Fruit fly (Drosophila melanogaster): Measurements from ENCODE around the gene Amnionless.

Gene Amnionless

dm6 chr2L:286421-286820 lies 2.5 kb downstream of the Amnionless start (continued):
- TF ChIP-seq Bteb2 (GFP tag; optimal IDR thresholded peaks at IDR 0.05) (peak; percentile 53), CG16863 (GFP tag; optimal IDR thresholded peaks at IDR 0.05) (no peak), MESR4 (GFP tag; optimal IDR thresholded peaks at IDR 0.05) (peak; percentile 22), gro (GFP tag; optimal IDR thresholded peaks at IDR 0.05) (peak; percentile 78), Sox100B (GFP tag; optimal IDR thresholded peaks at IDR 0.05) (no peak), HLH4C (GFP tag; IDR thresholded peaks at IDR 0.05; ENCODE audit: partially characterized antibody) (no peak), repo (GFP tag; optimal IDR thresholded peaks at IDR 0.05) (peak; percentile 22), Atf-2 (GFP tag; optimal IDR thresholded peaks at IDR 0.05) (peak; percentile 28), gce (GFP tag; IDR thresholded peaks at IDR 0.05) (peak; percentile 11; the same call in 1 of the 3 replicates), da (GFP tag; optimal IDR thresholded peaks at IDR 0.05) (peak; percentile 37), hb (GFP tag; IDR thresholded peaks at IDR 0.05; ENCODE audit: partially characterized antibody) (no peak), dmrt99B (tag; optimal IDR thresholded peaks at IDR 0.05) (peak; percentile 65), CG11398 (GFP tag; optimal IDR thresholded peaks at IDR 0.05) (peak; percentile 44), Mrtf (GFP tag; IDR thresholded peaks at IDR 0.05) (peak; percentile 71; the same call in 2 of the 3 replicates), BtbVII (GFP tag; optimal IDR thresholded peaks at IDR 0.05) (peak; percentile 69), CG18619 (GFP tag; optimal IDR thresholded peaks at IDR 0.05) (peak; percentile 55), Dbx (GFP tag; IDR thresholded peaks at IDR 0.05) (peak; percentile 88), jing (GFP tag; optimal IDR thresholded peaks at IDR 0.05) (no peak), NC2β (GFP tag; optimal IDR thresholded peaks at IDR 0.05) (peak; percentile 43), CG30403 (GFP tag; optimal IDR thresholded peaks at IDR 0.05) (peak; percentile 64), mirr (GFP tag; optimal IDR thresholded peaks at IDR 0.05) (peak; percentile 87), CG8944 (GFP tag; optimal IDR thresholded peaks at IDR 0.05) (peak; percentile 54), CoRest (tag; optimal IDR thresholded peaks at IDR 0.05) (peak; percentile 31), Trl (optimal IDR thresholded peaks at IDR 0.05) (no peak), Trl (GFP tag; optimal IDR thresholded peaks at IDR 0.05) (peak; percentile 72), GATAe (GFP tag; conservative IDR thresholded peaks at IDR 0.05) (peak; percentile 94), D (optimal IDR thresholded peaks at IDR 0.05) (no peak), D (GFP tag; optimal IDR thresholded peaks at IDR 0.05) (no peak), CG10431 (GFP tag; optimal IDR thresholded peaks at IDR 0.05) (no peak), HmgZ (tag; optimal IDR thresholded peaks at IDR 0.05) (peak; percentile 91), CG2120 (GFP tag; optimal IDR thresholded peaks at IDR 0.05) (peak; percentile 90), CG4424 (GFP tag; optimal IDR thresholded peaks at IDR 0.05) (peak; percentile 29), zen2 (GFP tag; IDR thresholded peaks at IDR 0.05; ENCODE audit: partially characterized antibody) (no peak), Sry-β (GFP tag; optimal IDR thresholded peaks at IDR 0.05) (no peak), CG12299 (tag; optimal IDR thresholded peaks at IDR 0.05) (peak; percentile 10), CG10147 (GFP tag; optimal IDR thresholded peaks at IDR 0.05) (no peak), sens-2 (GFP tag; IDR thresholded peaks at IDR 0.05) (no peak), NFAT (GFP tag; IDR thresholded peaks at IDR 0.05) (peak; percentile 80), zen (tag; optimal IDR thresholded peaks at IDR 0.05) (no peak), Eip74EF (GFP tag; optimal IDR thresholded peaks at IDR 0.05) (no peak), crp (GFP tag; optimal IDR thresholded peaks at IDR 0.05) (no peak), tgo (GFP tag; IDR thresholded peaks at IDR 0.05) (peak; percentile 69; the same call in 2 of the 3 replicates), usp (GFP tag; optimal IDR thresholded peaks at IDR 0.05) (no peak), pho (GFP tag; optimal IDR thresholded peaks at IDR 0.05) (peak; percentile 64), CkIIα-i1 (GFP tag; IDR thresholded peaks at IDR 0.05) (no peak), Vsx1 (GFP tag; optimal IDR thresholded peaks at IDR 0.05) (peak; percentile 45), CG8290 (GFP tag; optimal IDR thresholded peaks at IDR 0.05) (no peak), CG8290 (tag; optimal IDR thresholded peaks at IDR 0.05) (peak in 1 of 2 experiments; percentile 97), CG17359 (tag; optimal IDR thresholded peaks at IDR 0.05) (peak; percentile 66), danr (GFP tag; IDR thresholded peaks at IDR 0.05) (0 out of 2 replicates have a peak, but pooled peaks have one; percentile 29), CG15696 (tag; optimal IDR thresholded peaks at IDR 0.05) (peak; percentile 15), CG10959 (GFP tag; IDR thresholded peaks at IDR 0.05) (0 out of 2 replicates have a peak, but pooled peaks have one; percentile 41)
